Fruit fly (Drosophila melanogaster): Measurements from ENCODE around the gene smog.

smog gene

dm6 chr2L:4820448-4821318 is 32.0 kb upstream of the smog start (continued):
- TF ChIP-seq CG9932 (GFP tag; IDR thresholded peaks at IDR 0.05) (no peak; the same call in 1 of the 2 replicates), mirr (GFP tag; optimal IDR thresholded peaks at IDR 0.05) (no peak), Trl (optimal IDR thresholded peaks at IDR 0.05) (peak; percentile 57 to 63), Trl (GFP tag; optimal IDR thresholded peaks at IDR 0.05) (no peak), gem (tag; optimal IDR thresholded peaks at IDR 0.05) (peak; percentile 63), tin (GFP tag; optimal IDR thresholded peaks at IDR 0.05) (peak; percentile 50), CG5953 (GFP tag; IDR thresholded peaks at IDR 0.05) (0 out of 2 replicates have a peak, but pooled peaks have one; percentile 3), hkb (optimal IDR thresholded peaks at IDR 0.05) (no peak), hkb (GFP tag; IDR thresholded peaks at IDR 0.05) (peak; percentile 6), cg (GFP tag; optimal IDR thresholded peaks at IDR 0.05) (peak; percentile 15), cad (GFP tag; optimal IDR thresholded peaks at IDR 0.05) (no peak), CG30403 (GFP tag; optimal IDR thresholded peaks at IDR 0.05) (peak; percentile 73), CG18599 (GFP tag; optimal IDR thresholded peaks at IDR 0.05) (no peak), CG4730 (GFP tag; IDR thresholded peaks at IDR 0.05) (no peak), CG10543 (GFP tag; optimal IDR thresholded peaks at IDR 0.05) (peak; percentile 34), CG9609 (GFP tag; optimal IDR thresholded peaks at IDR 0.05) (no peak), CG8765 (GFP tag; IDR thresholded peaks at IDR 0.05) (no peak), Pdp1 (GFP tag; optimal IDR thresholded peaks at IDR 0.05) (peak; percentile 21 to 61), her (GFP tag; optimal IDR thresholded peaks at IDR 0.05) (no peak), ash1 (GFP tag; optimal IDR thresholded peaks at IDR 0.05) (no peak), CG1529 (GFP tag; optimal IDR thresholded peaks at IDR 0.05) (no peak), dpn (GFP tag; optimal IDR thresholded peaks at IDR 0.05) (peak in 1 of 2 experiments; percentile 40), CG7786 (GFP tag; optimal IDR thresholded peaks at IDR 0.05) (no peak), CG3838 (GFP tag; optimal IDR thresholded peaks at IDR 0.05) (no peak), Lim3 (GFP tag; IDR thresholded peaks at IDR 0.05) (no peak), vnd (GFP tag; IDR thresholded peaks at IDR 0.05; ENCODE audit: partially characterized antibody) (no peak), klu (GFP tag; IDR thresholded peaks at IDR 0.05) (no peak), CG11560 (tag; IDR thresholded peaks at IDR 0.05) (no peak), D (optimal IDR thresholded peaks at IDR 0.05) (peak; percentile 93), D (GFP tag; optimal IDR thresholded peaks at IDR 0.05) (peak; percentile 29), ftz-f1 (GFP tag; optimal IDR thresholded peaks at IDR 0.05) (no peak), salm (tag; optimal IDR thresholded peaks at IDR 0.05) (no peak), Meics (GFP tag; optimal IDR thresholded peaks at IDR 0.05) (no peak), CG18476 (GFP tag; optimal IDR thresholded peaks at IDR 0.05) (no peak), CG10979 (tag; optimal IDR thresholded peaks at IDR 0.05) (peak; percentile 63), CG3065 (GFP tag; optimal IDR thresholded peaks at IDR 0.05) (no peak), CG6854 (GFP tag; optimal IDR thresholded peaks at IDR 0.05) (no peak), CG16813 (GFP tag; IDR thresholded peaks at IDR 0.05; ENCODE audit: partially characterized antibody) (no peak), ewg (GFP tag; optimal IDR thresholded peaks at IDR 0.05) (peak; percentile 27), gcm (GFP tag; optimal IDR thresholded peaks at IDR 0.05) (peak; percentile 5), slp2 (GFP tag; optimal IDR thresholded peaks at IDR 0.05) (peak; percentile 51), CG6813 (GFP tag; optimal IDR thresholded peaks at IDR 0.05) (peak; percentile 44), CG30020 (tag; optimal IDR thresholded peaks at IDR 0.05) (peak; percentile 31), dysf (GFP tag; IDR thresholded peaks at IDR 0.05) (peak; percentile 4; the same call in 1 of the 3 replicates), CG3995 (GFP tag; optimal IDR thresholded peaks at IDR 0.05) (no peak)
